Worm (Caenorhabditis elegans): ENCODE results near the gene acy-3.

Gene acy-3

DNA sequence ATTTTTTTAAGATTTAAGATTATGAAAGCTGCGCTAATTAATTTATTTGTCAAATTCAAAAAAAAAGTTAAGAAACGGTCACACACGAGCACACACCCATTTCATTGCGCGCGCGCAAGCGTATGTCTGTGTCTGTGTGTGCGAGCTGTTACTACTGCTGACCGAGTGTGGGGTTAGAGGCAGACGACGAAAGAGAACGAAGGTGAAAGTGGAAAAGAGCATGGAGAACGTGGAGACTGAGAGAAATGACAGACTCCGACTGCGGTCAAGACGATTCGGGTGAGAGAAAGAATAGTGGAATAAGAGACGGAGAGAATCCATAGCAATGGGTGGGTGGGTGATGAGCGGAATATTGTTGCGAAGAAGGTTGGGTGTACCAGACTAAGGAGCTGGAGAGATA is 33.9 kb upstream of the acy-3 start:
- TF ChIP-seq nfya-1 (tag; optimal IDR thresholded peaks at IDR 0.05) = peak; percentile 79
- no peak for TF ChIP-seq T23F11.4 (GFP tag; optimal IDR thresholded peaks at IDR 0.05)
- TF ChIP-seq C08G9.2 (tag; optimal IDR thresholded peaks at IDR 0.05) = peak; percentile 23
- no peak for TF ChIP-seq dmd-4 (tag; optimal IDR thresholded peaks at IDR 0.05; ENCODE audit: borderline replicate concordance)
- peak; percentile 88 for TF ChIP-seq pros-1 (tag; optimal IDR thresholded peaks at IDR 0.05)
- peak; percentile 69 for TF ChIP-seq ref-2 (tag; optimal IDR thresholded peaks at IDR 0.05)
- TF ChIP-seq dve-1 (tag; optimal IDR thresholded peaks at IDR 0.05) = no peak
- no peak for TF ChIP-seq mec-3 (tag; optimal IDR thresholded peaks at IDR 0.05; ENCODE audit: borderline replicate concordance)
- TF ChIP-seq ceh-2 (tag; optimal IDR thresholded peaks at IDR 0.05) = peak; percentile 39
- TF ChIP-seq ceh-34 (tag; optimal IDR thresholded peaks at IDR 0.05) = peak; percentile 45
- no peak for TF ChIP-seq pat-9 (tag; optimal IDR thresholded peaks at IDR 0.05)
- TF ChIP-seq sdc-2 (tag; optimal IDR thresholded peaks at IDR 0.05) = peak; percentile 67
- TF ChIP-seq hlh-30 (tag; optimal IDR thresholded peaks at IDR 0.05; ENCODE audit: insufficient read depth) = peak; percentile 77
- peak; percentile 40 for TF ChIP-seq unc-42 (tag; optimal IDR thresholded peaks at IDR 0.05)
- TF ChIP-seq ahr-1 (tag; optimal IDR thresholded peaks at IDR 0.05) = no peak
- no peak for TF ChIP-seq fkh-10 (GFP tag; optimal IDR thresholded peaks at IDR 0.05)
- no peak for TF ChIP-seq ets-4 (tag; optimal IDR thresholded peaks at IDR 0.05)
- TF ChIP-seq ceh-31 (tag; optimal IDR thresholded peaks at IDR 0.05) = peak; percentile 81
- TF ChIP-seq ceh-18 (tag; optimal IDR thresholded peaks at IDR 0.05) = peak; percentile 53
- peak; percentile 71 for TF ChIP-seq tbx-2 (tag; optimal IDR thresholded peaks at IDR 0.05)
- no peak for TF ChIP-seq Y22D7AL.16 (tag; optimal IDR thresholded peaks at IDR 0.05)
- TF ChIP-seq syd-9 (tag; optimal IDR thresholded peaks at IDR 0.05) = peak; percentile 57
- TF ChIP-seq unc-55 (GFP tag; optimal IDR thresholded peaks at IDR 0.05) = peak; percentile 96
- TF ChIP-seq rnt-1 (tag; optimal IDR thresholded peaks at IDR 0.05) = peak; percentile 93
- TF ChIP-seq unc-86 (tag; optimal IDR thresholded peaks at IDR 0.05) = no peak
- TF ChIP-seq elt-2 (tag; optimal IDR thresholded peaks at IDR 0.05) = peak; percentile 21
- TF ChIP-seq ceh-19 (GFP tag; optimal IDR thresholded peaks at IDR 0.05) = peak; percentile 20
- TF ChIP-seq ceh-14 (tag; optimal IDR thresholded peaks at IDR 0.05) = peak; percentile 44
- peak; percentile 16 for TF ChIP-seq ama-1 (optimal IDR thresholded peaks at IDR 0.05)
- TF ChIP-seq ceh-45 (GFP tag; IDR thresholded peaks at IDR 0.05) = no peak
- peak; percentile 55 for TF ChIP-seq ceh-30 (tag; optimal IDR thresholded peaks at IDR 0.05)

DNA sequence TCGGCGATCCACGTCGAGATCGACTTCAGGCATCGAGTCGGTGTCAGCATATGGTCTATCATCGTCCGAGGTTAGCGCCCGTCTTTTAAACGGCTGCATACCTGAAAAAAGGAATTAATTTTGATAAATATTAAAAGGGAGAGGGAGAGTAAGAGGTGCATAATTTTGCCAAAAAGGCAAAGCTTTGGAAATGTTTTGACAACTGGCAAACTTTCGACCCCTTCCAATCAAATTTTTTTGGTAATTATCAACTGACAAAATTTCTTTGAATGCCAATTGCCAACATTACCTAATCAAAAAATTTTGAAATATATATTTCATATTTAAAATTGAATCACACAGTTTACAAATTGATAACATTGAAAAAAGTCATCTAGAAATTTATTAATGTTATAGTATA is 33.3 kb upstream of the acy-3 start, which contains the start of gene dpy-27:
Gene dpy-27 (minus strand): TSS at position 101 of the 400 bp plus-strand sequence.
- TF ChIP-seq unc-3 (GFP tag; conservative IDR thresholded peaks at IDR 0.05) (no peak), unc-3 (tag; optimal IDR thresholded peaks at IDR 0.05) (no peak), pqm-1 (tag; optimal IDR thresholded peaks at IDR 0.05) (no peak), rnt-1 (tag; optimal IDR thresholded peaks at IDR 0.05) (no peak), npax-4 (tag; optimal IDR thresholded peaks at IDR 0.05) (no peak), C38D4.7 (GFP tag; optimal IDR thresholded peaks at IDR 0.05) (no peak), ceh-19 (GFP tag; optimal IDR thresholded peaks at IDR 0.05) (no peak), ets-4 (tag; optimal IDR thresholded peaks at IDR 0.05) (no peak), ref-2 (tag; optimal IDR thresholded peaks at IDR 0.05) (no peak), ceh-24 (tag; optimal IDR thresholded peaks at IDR 0.05) (no peak), nhr-11 (tag; optimal IDR thresholded peaks at IDR 0.05) (no peak), tbx-7 (tag; optimal IDR thresholded peaks at IDR 0.05) (no peak), ceh-31 (tag; optimal IDR thresholded peaks at IDR 0.05) (no peak), ceh-6 (GFP tag; optimal IDR thresholded peaks at IDR 0.05) (no peak), K09A11.1 (tag; optimal IDR thresholded peaks at IDR 0.05; ENCODE audit: insufficient read depth) (no peak), ceh-18 (tag; optimal IDR thresholded peaks at IDR 0.05) (no peak), unc-42 (tag; optimal IDR thresholded peaks at IDR 0.05) (no peak), unc-55 (GFP tag; optimal IDR thresholded peaks at IDR 0.05) (no peak), ceh-45 (GFP tag; IDR thresholded peaks at IDR 0.05) (no peak), ceh-2 (tag; optimal IDR thresholded peaks at IDR 0.05) (no peak), fkh-6 (tag; optimal IDR thresholded peaks at IDR 0.05) (no peak)
